Worm (Caenorhabditis elegans): Measurements from ENCODE around the gene pals-25.

DNA sequence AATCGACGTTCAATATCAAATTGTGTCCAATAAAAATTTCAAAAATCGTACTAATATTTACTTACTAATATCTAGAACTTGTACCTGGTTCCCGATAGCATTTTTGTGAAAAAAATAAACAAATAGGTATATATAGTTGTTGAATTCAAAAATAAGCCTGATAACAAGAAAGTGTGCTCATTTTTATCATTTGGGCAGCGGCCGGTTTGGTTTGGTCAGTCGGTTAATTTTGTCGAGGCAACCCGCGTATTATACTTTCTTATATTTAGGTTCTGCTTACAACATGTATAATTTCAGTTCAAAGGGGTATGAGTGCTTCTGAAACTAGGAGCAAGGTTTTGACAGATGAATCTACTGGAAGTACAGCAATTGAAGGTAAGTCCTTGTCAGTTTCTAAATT is 3.6 kb upstream of the pals-25 start, which contains the start of the genes nhr-280 and C29F9.2:
- TF ChIP-seq sea-2 (GFP tag; IDR thresholded peaks at IDR 0.05) (no peak), tbx-9 (tag; optimal IDR thresholded peaks at IDR 0.05; ENCODE audit: borderline replicate concordance) (no peak), egl-18 (GFP tag; IDR thresholded peaks at IDR 0.05) (no peak), ztf-3 (GFP tag; optimal IDR thresholded peaks at IDR 0.05) (no peak), him-1 (tag; optimal IDR thresholded peaks at IDR 0.05) (no peak), F49E8.2 (tag; optimal IDR thresholded peaks at IDR 0.05; ENCODE audit: insufficient read depth) (no peak)
